Worm (Caenorhabditis elegans): ENCODE measurements around the gene lhfp-4.
"Not testable (repeated sequence)": the region's sequence is repeated elsewhere in the genome, so short reads cannot be mapped to it uniquely, and the experiment has no call there.

lhfp-4 gene

ce11 chrIV:17301933-17302332 lies 26.6 kb downstream of the lhfp-4 start, which contains the start of gene ifta-2:
Gene ifta-2, minus strand, starts transcription at chrIV:17302033.
- TF ChIP-seq odd-2 (tag; optimal IDR thresholded peaks at IDR 0.05) (no peak), sox-2 (GFP tag; IDR thresholded peaks at IDR 0.05) (no peak), ceh-24 (tag; optimal IDR thresholded peaks at IDR 0.05) (no peak), hlh-13 (GFP tag; optimal IDR thresholded peaks at IDR 0.05) (no peak), dve-1 (tag; optimal IDR thresholded peaks at IDR 0.05) (no peak)

- TF ChIP-seq hlh-6 (tag; optimal IDR thresholded peaks at IDR 0.05); tbx-7 (tag; optimal IDR thresholded peaks at IDR 0.05); ama-1 (optimal IDR thresholded peaks at IDR 0.05): not testable (repeated sequence)
Observed at ce11 chrIV:17307223-17307622, 31.8 kb downstream of the lhfp-4 start, which contains the start of gene T28F3.8. Gene T28F3.8, minus strand, starts transcription at chrIV:17307323.

ce11 chrIV:17308211-17308610 lies 32.8 kb downstream of the lhfp-4 start, which contains the start of gene T28F3.9:
Gene T28F3.9, plus strand, starts transcription at chrIV:17308511.
- TF ChIP-seq nhr-232 (tag; optimal IDR thresholded peaks at IDR 0.05) (no peak), ceh-34 (tag; optimal IDR thresholded peaks at IDR 0.05) (no peak), ceh-2 (tag; optimal IDR thresholded peaks at IDR 0.05) (no peak), pros-1 (tag; optimal IDR thresholded peaks at IDR 0.05) (no peak), hlh-8 (tag; optimal IDR thresholded peaks at IDR 0.05) (no peak), pha-4 (tag; optimal IDR thresholded peaks at IDR 0.05) (no peak), hlh-6 (tag; optimal IDR thresholded peaks at IDR 0.05) (no peak), ceh-19 (GFP tag; optimal IDR thresholded peaks at IDR 0.05) (no peak), mec-3 (tag; optimal IDR thresholded peaks at IDR 0.05; ENCODE audit: borderline replicate concordance) (no peak), madf-2 (tag; optimal IDR thresholded peaks at IDR 0.05) (no peak), ceh-6 (GFP tag; optimal IDR thresholded peaks at IDR 0.05) (no peak), unc-86 (tag; optimal IDR thresholded peaks at IDR 0.05) (no peak), pat-9 (tag; optimal IDR thresholded peaks at IDR 0.05) (no peak), fkh-6 (tag; optimal IDR thresholded peaks at IDR 0.05) (no peak), C38D4.7 (GFP tag; optimal IDR thresholded peaks at IDR 0.05) (no peak), ahr-1 (tag; optimal IDR thresholded peaks at IDR 0.05) (no peak)

- TF ChIP-seq che-1 (tag; optimal IDR thresholded peaks at IDR 0.05) (no peak), K02D7.2 (tag; optimal IDR thresholded peaks at IDR 0.05) (no peak), hlh-8 (tag; optimal IDR thresholded peaks at IDR 0.05) (no peak), tbx-2 (tag; optimal IDR thresholded peaks at IDR 0.05) (no peak), fax-1 (tag; optimal IDR thresholded peaks at IDR 0.05) (no peak), pqm-1 (tag; optimal IDR thresholded peaks at IDR 0.05) (no peak), fkh-10 (GFP tag; optimal IDR thresholded peaks at IDR 0.05) (no peak), gmeb-2 (tag; optimal IDR thresholded peaks at IDR 0.05) (no peak), npax-4 (tag; optimal IDR thresholded peaks at IDR 0.05) (no peak), rnt-1 (tag; optimal IDR thresholded peaks at IDR 0.05) (no peak), ama-1 (optimal IDR thresholded peaks at IDR 0.05) (no peak), sdc-2 (tag; optimal IDR thresholded peaks at IDR 0.05) (no peak), ref-2 (tag; optimal IDR thresholded peaks at IDR 0.05) (no peak)
Observed at ce11 chrIV:17311842-17312241, 36.5 kb downstream of the lhfp-4 start, which contains the start of gene snf-9. Gene snf-9, plus strand, starts transcription at chrIV:17312142.

ce11 chrIV:17316398-17316797 lies 41.0 kb downstream of the lhfp-4 start, which contains the start of gene C49C3.20:
Gene C49C3.20, minus strand, starts transcription at chrIV:17316498.
- TF ChIP-seq ceh-2 (tag; optimal IDR thresholded peaks at IDR 0.05): no peak
- TF ChIP-seq pha-2 (tag; optimal IDR thresholded peaks at IDR 0.05): no peak
- no peak for TF ChIP-seq elt-4 (tag; optimal IDR thresholded peaks at IDR 0.05)
- no peak for TF ChIP-seq ceh-34 (tag; optimal IDR thresholded peaks at IDR 0.05)

Data from whole organism, late embryonic.